Fruit fly (Drosophila melanogaster) whole organism, embryonic: ENCODE measurements around the gene mRpS33.

Experiments
- CG10274 ChIP-seq: fragments of 200-800 bp; sonication (Bioruptor generic); optimal IDR thresholded peaks from 3 replicates; lab custom pipeline; 2017; ENCODE audit warnings: missing biosample characterization, mild to moderate bottlenecking, missing genetic modification characterization
- CG10565 ChIP-seq: fragments of 200-800 bp; sonication (Bioruptor generic); optimal IDR thresholded peaks from 3 replicates; lab custom pipeline; 2016; ENCODE audit warnings: missing biosample characterization, mild to moderate bottlenecking, missing genetic modification characterization
- CG12299 ChIP-seq: fragments of 200-800 bp; sonication (Bioruptor generic); optimal IDR thresholded peaks from 2 replicates; lab custom pipeline; 2018; ENCODE audit warnings: missing biosample characterization, mild to moderate bottlenecking, missing genetic modification characterization
- CG14050 ChIP-seq: fragments of 200-800 bp; sonication (Bioruptor generic); IDR thresholded peaks from 3 replicates; pipeline ENCODE4 v1.3.6; 2022; ENCODE audit warnings: missing biosample characterization, missing genetic modification characterization
- CG14710 ChIP-seq: fragments of 200-800 bp; sonication (Bioruptor generic); optimal IDR thresholded peaks from 3 replicates; lab custom pipeline; 2019; ENCODE audit warnings: missing biosample characterization, mild to moderate bottlenecking, missing genetic modification characterization, moderate library complexity
- CG14965 ChIP-seq: fragments of 200-800 bp; sonication (Bioruptor generic); optimal IDR thresholded peaks from 2 replicates; lab custom pipeline; 2016; ENCODE audit warnings: missing biosample characterization, missing genetic modification characterization, borderline replicate concordance
- CG15696 ChIP-seq: fragments of 200-800 bp; sonication (Bioruptor generic); optimal IDR thresholded peaks from 2 replicates; lab custom pipeline; 2019; ENCODE audit warnings: missing biosample characterization, mild to moderate bottlenecking, missing genetic modification characterization, moderate library complexity
- CG17359 ChIP-seq: fragments of 200-800 bp; sonication (Bioruptor generic); optimal IDR thresholded peaks from 3 replicates; lab custom pipeline; 2018; ENCODE audit warnings: missing biosample characterization, mild to moderate bottlenecking, missing genetic modification characterization, moderate library complexity
- CG17361 ChIP-seq: fragments of 200-800 bp; sonication (Bioruptor generic); IDR thresholded peaks from 3 replicates; pipeline ENCODE4 v1.3.6; 2022; ENCODE audit warnings: missing biosample characterization, missing genetic modification characterization
- CG17568 ChIP-seq: fragments of 200-800 bp; sonication (Bioruptor generic); optimal IDR thresholded peaks from 2 replicates; lab custom pipeline; 2018; ENCODE audit warnings: missing biosample characterization, mild to moderate bottlenecking, missing genetic modification characterization, moderate library complexity
- CG18011 ChIP-seq: fragments of 200-800 bp; sonication (Bioruptor generic); optimal IDR thresholded peaks from 2 replicates; lab custom pipeline; 2017; ENCODE audit warnings: missing biosample characterization, missing genetic modification characterization, mild to moderate bottlenecking, moderate library complexity, missing genotype
- CG2202 ChIP-seq: fragments of 200-800 bp; sonication (Bioruptor generic); optimal IDR thresholded peaks from 2 replicates; lab custom pipeline; 2018; ENCODE audit warnings: missing biosample characterization, mild to moderate bottlenecking, missing genetic modification characterization
- CG32767 ChIP-seq: fragments of 200-800 bp; sonication (Bioruptor generic); IDR thresholded peaks from 2 replicates; pipeline ENCODE4 v1.3.6; 2022; ENCODE audit warnings: missing biosample characterization, missing genetic modification characterization
- CG3726 ChIP-seq: fragments of 200-800 bp; sonication (Bioruptor generic); IDR thresholded peaks from 3 replicates; pipeline ENCODE4, ENCODE4 v1.3.6; 2022; ENCODE audit warnings: missing biosample characterization, missing genetic modification characterization
- CG4360 ChIP-seq: fragments of 200-800 bp; sonication (Bioruptor generic); IDR thresholded peaks from 2 replicates; pipeline ENCODE4 v1.3.6; 2022; ENCODE audit warnings: missing biosample characterization, missing genetic modification characterization
- CG7786 ChIP-seq: fragments of 200-800 bp; sonication (Bioruptor generic); optimal IDR thresholded peaks from 2 replicates; lab custom pipeline; 2016; ENCODE audit warnings: missing biosample characterization, missing genetic modification characterization
- CrebB ChIP-seq: fragments of 200-800 bp; sonication (Bioruptor generic); optimal IDR thresholded peaks from 3 replicates; lab custom pipeline; 2018; ENCODE audit warnings: missing biosample characterization, mild to moderate bottlenecking, missing genetic modification characterization
- Dbx ChIP-seq: fragments of 200-800 bp; sonication (Bioruptor generic); IDR thresholded peaks from 3 replicates; pipeline ENCODE4 v1.3.6; 2022; ENCODE audit warnings: missing biosample characterization, missing genetic modification characterization
- Deaf1 ChIP-seq: fragments of 200-800 bp; optimal IDR thresholded peaks from 3 replicates; lab custom pipeline; 2019; ENCODE audit warnings: missing biosample characterization, mild to moderate bottlenecking, missing genetic modification characterization, moderate library complexity
- ERR ChIP-seq: fragments of 200-800 bp; sonication (Bioruptor generic); optimal IDR thresholded peaks from 2 replicates; lab custom pipeline; 2016; ENCODE audit warnings: missing biosample characterization, missing genetic modification characterization
- H15 ChIP-seq: fragments of 200-800 bp; sonication (Bioruptor generic); IDR thresholded peaks from 3 replicates; pipeline ENCODE4 v1.3.6; 2022; ENCODE audit warnings: missing biosample characterization, missing genetic modification characterization
- HHEX ChIP-seq: fragments of 200-800 bp; sonication (Bioruptor generic); optimal IDR thresholded peaks from 3 replicates; lab custom pipeline; 2017; ENCODE audit warnings: missing biosample characterization, mild to moderate bottlenecking, missing genetic modification characterization, missing genetic modification reagents
- Jarid2 ChIP-seq: fragments of 200-800 bp; sonication (Bioruptor generic); optimal IDR thresholded peaks from 3 replicates; lab custom pipeline; 2017; ENCODE audit warnings: mild to moderate bottlenecking, missing biosample characterization, missing genetic modification reagents, missing genetic modification characterization
- MESR4 ChIP-seq: fragments of 200-800 bp; sonication (Bioruptor generic); optimal IDR thresholded peaks from 2 replicates; lab custom pipeline; 2018; ENCODE audit warnings: missing biosample characterization, mild to moderate bottlenecking, missing genetic modification characterization, moderate library complexity
- Neu2 ChIP-seq: fragments of 200-800 bp; sonication (Bioruptor generic); optimal IDR thresholded peaks from 3 replicates; lab custom pipeline; 2016; ENCODE audit warnings: missing biosample characterization, missing genetic modification characterization, borderline replicate concordance
- Nf-YA ChIP-seq: fragments of 200-800 bp; sonication (Bioruptor generic); IDR thresholded peaks from 2 replicates; pipeline ENCODE4 v1.3.6; 2022; ENCODE audit warnings: missing biosample characterization, missing genetic modification characterization
- Nf-YC ChIP-seq: fragments of 200-800 bp; optimal IDR thresholded peaks from 3 replicates; lab custom pipeline; 2019; ENCODE audit warnings: missing biosample characterization, mild to moderate bottlenecking, missing genetic modification characterization, moderate library complexity
- PHDP ChIP-seq: fragments of 200-800 bp; sonication (Bioruptor generic); optimal IDR thresholded peaks from 3 replicates; lab custom pipeline; 2018; ENCODE audit warnings: missing biosample characterization, mild to moderate bottlenecking, missing genetic modification characterization, moderate library complexity
- Rfx ChIP-seq: fragments of 200-800 bp; sonication (Bioruptor generic); IDR thresholded peaks from 2 replicates; pipeline ENCODE4 v1.3.6; 2022; ENCODE audit warnings: missing biosample characterization, missing genetic modification characterization
- Rx ChIP-seq: fragments of 200-800 bp; sonication (Bioruptor generic); IDR thresholded peaks from 2 replicates; pipeline ENCODE4 v1.3.6; 2022; ENCODE audit warnings: missing biosample characterization, missing genetic modification characterization
- TFAM ChIP-seq: fragments of 200-800 bp; sonication (Bioruptor generic); optimal IDR thresholded peaks from 2 replicates; lab custom pipeline; 2017; ENCODE audit warnings: missing biosample characterization, missing genetic modification characterization, inconsistent platforms
- YL-1 ChIP-seq: fragments of 200-800 bp; sonication (Bioruptor generic); optimal IDR thresholded peaks from 3 replicates; lab custom pipeline; 2017; ENCODE audit warnings: missing biosample characterization, mild to moderate bottlenecking, missing genetic modification characterization
- al ChIP-seq: fragments of 200-800 bp; sonication (Bioruptor generic); IDR thresholded peaks from 2 replicates; pipeline ENCODE4 v1.3.6; 2022; ENCODE audit warnings: missing biosample characterization, missing genetic modification characterization
- amos ChIP-seq: fragments of 200-800 bp; sonication (Bioruptor generic); IDR thresholded peaks from 2 replicates; pipeline ENCODE4 v1.3.6; 2022; ENCODE audit warnings: missing biosample characterization, missing genetic modification characterization; ENCODE audit not compliant: partially characterized antibody
- cato ChIP-seq: fragments of 200-800 bp; sonication (Bioruptor generic); optimal IDR thresholded peaks from 2 replicates; lab custom pipeline; 2016; ENCODE audit warnings: missing biosample characterization, missing genetic modification characterization, borderline replicate concordance
- corto ChIP-seq: fragments of 200-800 bp; sonication (Bioruptor generic); optimal IDR thresholded peaks from 2 replicates; lab custom pipeline; 2016; ENCODE audit warnings: missing biosample characterization, mild to moderate bottlenecking, missing genetic modification characterization, moderate library complexity
- cwo ChIP-seq: fragments of 200-800 bp; sonication (Bioruptor generic); optimal IDR thresholded peaks from 3 replicates; lab custom pipeline; 2017; ENCODE audit warnings: missing biosample characterization, missing genetic modification characterization, mild to moderate bottlenecking, moderate library complexity, missing genetic modification reagents
- disco-r ChIP-seq: fragments of 200-800 bp; sonication (Bioruptor generic); optimal IDR thresholded peaks from 2 replicates; lab custom pipeline; 2016; ENCODE audit warnings: missing biosample characterization, missing genetic modification characterization
- exex ChIP-seq: fragments of 200-800 bp; sonication (Bioruptor generic); optimal IDR thresholded peaks from 4 replicates; lab custom pipeline; 2018; ENCODE audit warnings: missing biosample characterization, mild to moderate bottlenecking, missing genetic modification characterization, moderate library complexity
- fd102C ChIP-seq: fragments of 200-800 bp; sonication (Bioruptor generic); optimal IDR thresholded peaks from 2 replicates; lab custom pipeline; 2018; ENCODE audit warnings: missing biosample characterization, mild to moderate bottlenecking, missing genetic modification characterization, moderate library complexity
- fru ChIP-seq: fragments of >200 bp; optimal IDR thresholded peaks from 2 replicates; lab custom pipeline; 2017
- ftz-f1 ChIP-seq: fragments of 200-800 bp; sonication (Bioruptor generic); optimal IDR thresholded peaks from 2 replicates; lab custom pipeline; 2016; ENCODE audit warnings: missing biosample characterization, missing genetic modification characterization
- her ChIP-seq: fragments of 200-800 bp; sonication (Bioruptor generic); optimal IDR thresholded peaks from 2 replicates; lab custom pipeline; 2016; ENCODE audit warnings: missing biosample characterization, missing genetic modification characterization
- maf-S ChIP-seq: fragments of 200-800 bp; sonication (Bioruptor generic); optimal IDR thresholded peaks from 2 replicates; lab custom pipeline; 2016; ENCODE audit warnings: missing biosample characterization, missing genetic modification characterization
- nau ChIP-seq: fragments of 200-800 bp; sonication (Bioruptor generic); optimal IDR thresholded peaks from 3 replicates; lab custom pipeline; 2017; ENCODE audit warnings: missing biosample characterization, mild to moderate bottlenecking, missing genetic modification characterization, missing genetic modification reagents
- nerfin-2 ChIP-seq: fragments of 200-800 bp; sonication (Bioruptor generic); IDR thresholded peaks from 2 replicates; pipeline ENCODE4 v1.3.6; 2022; ENCODE audit warnings: missing biosample characterization, missing genetic modification characterization; ENCODE audit not compliant: partially characterized antibody
- p53 ChIP-seq: fragments of 200-800 bp; sonication (Bioruptor generic); optimal IDR thresholded peaks from 2 replicates; lab custom pipeline; 2016; ENCODE audit warnings: missing biosample characterization, missing genetic modification characterization
- ssp ChIP-seq: fragments of 200-800 bp; sonication (Bioruptor generic); IDR thresholded peaks from 2 replicates; pipeline ENCODE4 v1.3.6; 2022; ENCODE audit warnings: missing biosample characterization, missing genetic modification characterization
- sug ChIP-seq: fragments of 200-800 bp; optimal IDR thresholded peaks from 2 replicates; lab custom pipeline; 2019; ENCODE audit warnings: missing biosample characterization, mild to moderate bottlenecking, missing genetic modification characterization, moderate library complexity
- zfh2 ChIP-seq: fragments of 200-800 bp; sonication (Bioruptor generic); optimal IDR thresholded peaks from 2 replicates; lab custom pipeline; 2016; ENCODE audit warnings: missing biosample characterization, missing genetic modification characterization

Gene mRpS33

dm6 chr3R:16442937-16443336 lies 6.5 kb upstream of the mRpS33 start, which contains the start of the genes Ttc1 and CG14882 (continued):
- TF ChIP-seq CG18011 (GFP tag; lab: Kevin White, UChicago) = peak; percentile 82
- peak; percentile 75 for TF ChIP-seq HHEX
- TF ChIP-seq Rfx (GFP tag; lab: Robert Waterston, UW) = peak; percentile 94
- TF ChIP-seq CG17361 (GFP tag; lab: Robert Waterston, UW) = peak; percentile 75; the same call in 2 of the 3 replicates
- TF ChIP-seq Deaf1 (tag; lab: Kevin White, UChicago) = no peak
- TF ChIP-seq CG17568 (GFP tag; lab: Kevin White, UChicago) = no peak
- no peak for TF ChIP-seq CG10274 (GFP tag; lab: Kevin White, UChicago)
- no peak for TF ChIP-seq Jarid2 (GFP tag; lab: Kevin White, UChicago)
- TF ChIP-seq cwo = peak; percentile 68
- peak; percentile 24 for TF ChIP-seq MESR4 (GFP tag; lab: Kevin White, UChicago)
- TF ChIP-seq her (GFP tag; lab: Kevin White, UChicago) = peak; percentile 84
- TF ChIP-seq PHDP (tag; lab: Kevin White, UChicago) = peak; percentile 87
- TF ChIP-seq cato (GFP tag; lab: Kevin White, UChicago) = peak; percentile 82
- no peak for TF ChIP-seq CG10565 (GFP tag; lab: Kevin White, UChicago)
- TF ChIP-seq H15 (GFP tag; lab: Robert Waterston, UW) = peak; percentile 87
- peak; percentile 69 for TF ChIP-seq CG14710 (tag; lab: Kevin White, UChicago)
- peak; percentile 74 for TF ChIP-seq CG17359 (tag; lab: Kevin White, UChicago)
- peak; percentile 88 for TF ChIP-seq zfh2 (GFP tag; lab: Kevin White, UChicago)
- TF ChIP-seq fd102C (GFP tag; lab: Kevin White, UChicago) = no peak
- peak; percentile 59 for TF ChIP-seq al (GFP tag; lab: Robert Waterston, UW)
- TF ChIP-seq CG14965 (GFP tag; lab: Kevin White, UChicago) = peak; percentile 2
- no peak for TF ChIP-seq Nf-YA
- TF ChIP-seq Nf-YC (tag; lab: Kevin White, UChicago) = peak; percentile 50
- peak; percentile 92 for TF ChIP-seq CG14050 (GFP tag; lab: Robert Waterston, UW)
- TF ChIP-seq maf-S (GFP tag; lab: Kevin White, UChicago) = peak; percentile 81
- TF ChIP-seq CG15696 = peak; percentile 48
- TF ChIP-seq amos (GFP tag; lab: Robert Waterston, UW) = peak; percentile 51; the same call in 1 of the 2 replicates
- peak; percentile 85 for TF ChIP-seq CG7786 (GFP tag; lab: Kevin White, UChicago)
- TF ChIP-seq ssp = peak; percentile 74
- TF ChIP-seq Dbx (GFP tag; lab: Robert Waterston, UW) = peak; percentile 77; the same call in 2 of the 3 replicates
- TF ChIP-seq sug (tag; lab: Kevin White, UChicago) = peak; percentile 81
- TF ChIP-seq p53 (GFP tag; lab: Kevin White, UChicago) = peak; percentile 54
- TF ChIP-seq nau = no peak
- peak; percentile 68; the same call in 2 of the 3 replicates for TF ChIP-seq CG3726 (GFP tag; lab: Robert Waterston, UW)
- TF ChIP-seq CrebB (tag; lab: Kevin White, UChicago) = peak; percentile 44
- peak; percentile 57 for TF ChIP-seq ftz-f1
- TF ChIP-seq TFAM (GFP tag; lab: Kevin White, UChicago) = peak; percentile 1
- no peak for TF ChIP-seq corto (GFP tag; lab: Kevin White, UChicago)
- no peak for TF ChIP-seq fru
- TF ChIP-seq disco-r = peak; percentile 68
- no peak for TF ChIP-seq exex (tag; lab: Kevin White, UChicago)
- TF ChIP-seq CG32767 (GFP tag; lab: Robert Waterston, UW) = peak; percentile 92
- TF ChIP-seq CG4360 (GFP tag; lab: Robert Waterston, UW) = peak; percentile 45; the same call in 1 of the 2 replicates
- TF ChIP-seq CG12299 = peak; percentile 84
- TF ChIP-seq Rx (GFP tag; lab: Robert Waterston, UW) = peak; percentile 72
- TF ChIP-seq CG2202 = peak; percentile 64
- TF ChIP-seq nerfin-2 (GFP tag; lab: Robert Waterston, UW) = peak; percentile 30; the same call in 1 of the 2 replicates
- no peak for TF ChIP-seq Neu2 (GFP tag; lab: Kevin White, UChicago)
- TF ChIP-seq ERR (GFP tag; lab: Kevin White, UChicago) = peak; percentile 79
- TF ChIP-seq YL-1 (GFP tag; lab: Kevin White, UChicago) = peak; percentile 38
